Worm (Caenorhabditis elegans) whole organism, late embryonic: ENCODE results near the gene K12H6.2.

Experiments used
- C38D4.7 ChIP-seq: fragments of 200-800 bp; sonication (Bioruptor generic); optimal IDR thresholded peaks from 2 replicates; lab custom pipeline; 2018; ENCODE audit warnings: mild to moderate bottlenecking, missing genetic modification characterization, moderate library complexity, missing compliant biosample characterization
- ama-1 ChIP-seq: fragments of 150-350 bp; optimal IDR thresholded peaks from 2 replicates; lab custom pipeline; 2014
- dve-1 ChIP-seq: sonication (generic microtip); optimal IDR thresholded peaks from 2 replicates; lab custom pipeline; 2017; ENCODE audit warnings: antibody characterized with exemption, mild to moderate bottlenecking, missing genetic modification characterization, missing compliant biosample characterization
- ets-4 ChIP-seq: sonication (generic microtip); optimal IDR thresholded peaks from 2 replicates; lab custom pipeline; 2016; ENCODE audit warnings: missing genetic modification characterization, missing compliant biosample characterization
- eyg-1 ChIP-seq: sonication (generic microtip); optimal IDR thresholded peaks from 2 replicates; lab custom pipeline; 2016; ENCODE audit warnings: missing genotype, missing genetic modification characterization, missing compliant biosample characterization
- fkh-10 ChIP-seq: fragments of 150-350 bp; optimal IDR thresholded peaks from 2 replicates; lab custom pipeline; 2014; ENCODE audit warnings: missing biosample characterization, missing genetic modification reagents, missing genetic modification characterization
- hlh-13 ChIP-seq: fragments of 200-800 bp; sonication (Bioruptor generic); optimal IDR thresholded peaks from 2 replicates; lab custom pipeline; 2018; ENCODE audit warnings: mild to moderate bottlenecking, missing genetic modification characterization, missing compliant biosample characterization
- hlh-30 ChIP-seq: sonication (generic microtip); optimal IDR thresholded peaks from 2 replicates; lab custom pipeline; 2017; ENCODE audit warnings: antibody characterized with exemption, missing genetic modification characterization, missing compliant biosample characterization; ENCODE audit not compliant: insufficient read depth
- lin-11 ChIP-seq: fragments of 200-800 bp; sonication (Bioruptor generic); optimal IDR thresholded peaks from 2 replicates; lab custom pipeline; 2018; ENCODE audit warnings: mild to moderate bottlenecking, missing genetic modification characterization, missing compliant biosample characterization
- odd-2 ChIP-seq: sonication (generic microtip); optimal IDR thresholded peaks from 2 replicates; lab custom pipeline; 2017; ENCODE audit warnings: antibody characterized with exemption, mild to moderate bottlenecking, missing genetic modification characterization, missing compliant biosample characterization
- pax-1 ChIP-seq: fragments of 150-350 bp; optimal IDR thresholded peaks from 2 replicates; lab custom pipeline; 2014; ENCODE audit warnings: missing biosample characterization, missing genetic modification characterization
- pqm-1 ChIP-seq: sonication (generic microtip); optimal IDR thresholded peaks from 2 replicates; lab custom pipeline; 2016; ENCODE audit warnings: missing genetic modification characterization, missing compliant biosample characterization
- unc-86 ChIP-seq: sonication (generic microtip); optimal IDR thresholded peaks from 2 replicates; lab custom pipeline; 2016; ENCODE audit warnings: missing genetic modification characterization, missing compliant biosample characterization
- ztf-16 ChIP-seq: sonication (generic microtip); optimal IDR thresholded peaks from 2 replicates; lab custom pipeline; 2017; ENCODE audit warnings: missing genetic modification characterization, missing compliant biosample characterization

DNA sequence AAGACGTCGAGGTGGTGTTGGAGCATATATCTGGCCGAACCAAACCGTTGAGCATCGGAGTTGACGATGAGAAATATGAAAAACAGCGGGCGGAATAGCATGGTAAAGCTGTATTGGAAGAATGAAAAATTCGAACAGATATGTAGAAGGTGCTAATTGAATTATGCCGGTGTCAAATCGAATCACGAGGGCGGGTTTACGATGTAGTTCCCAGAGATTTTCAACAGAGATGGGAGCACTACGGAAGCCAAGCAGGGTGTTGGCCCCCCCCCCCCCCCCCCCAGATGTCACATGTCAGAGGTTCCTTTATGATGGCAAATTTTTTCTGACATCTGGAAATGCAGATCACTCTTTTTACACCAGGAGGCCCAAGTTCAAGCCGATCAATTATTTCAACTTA lies 27.7 kb upstream of the K12H6.2 start, which contains the start of gene Y110A2AL.7:
- TF ChIP-seq ztf-16 (tag; lab: Kevin White, UChicago) (no peak), unc-86 (tag; lab: Kevin White, UChicago) (no peak), hlh-30 (tag; lab: Kevin White, UChicago) (no peak), pax-1 (tag; lab: Kevin White, UChicago) (no peak), ama-1 (lab: Kevin White, UChicago) (no peak), fkh-10 (no peak), dve-1 (tag; lab: Kevin White, UChicago) (no peak), lin-11 (tag; lab: Kevin White, UChicago) (no peak), hlh-13 (GFP tag; lab: Kevin White, UChicago) (no peak), C38D4.7 (no peak), eyg-1 (tag; lab: Kevin White, UChicago) (no peak), ets-4 (tag; lab: Kevin White, UChicago) (no peak), pqm-1 (tag; lab: Kevin White, UChicago) (no peak), odd-2 (tag; lab: Kevin White, UChicago) (no peak)
